Worm (Caenorhabditis elegans) whole organism, L1 larva: ENCODE data around the gene M02D8.7.

ENCODE experiments used
- elt-2 ChIP-seq: sonication (generic microtip); optimal IDR thresholded peaks from 2 replicates; lab custom pipeline; 2016; ENCODE audit warnings: missing genetic modification characterization, mild to moderate bottlenecking, inconsistent platforms, missing compliant biosample characterization, missing genetic modification reagents
- ztf-4 ChIP-seq: fragments of 150-350 bp; optimal IDR thresholded peaks from 2 replicates; lab custom pipeline; 2014; ENCODE audit warnings: missing biosample characterization, missing genetic modification characterization

ce11 chrX:8789014-8789506 lies 46.3 kb upstream of the M02D8.7 start, which contains the start of gene unc-27:
- TF ChIP-seq ztf-4 (tag; lab: Kevin White, UChicago) (no peak), elt-2 (tag; lab: Kevin White, UChicago) (no peak)
